Worm (Caenorhabditis elegans) whole organism, late embryonic: ENCODE results near the gene atg-18.

ENCODE experiments used
- C38D4.7 ChIP-seq: fragments of 200-800 bp; sonication (Bioruptor generic); optimal IDR thresholded peaks from 2 replicates; lab custom pipeline; 2018; ENCODE audit warnings: mild to moderate bottlenecking, missing genetic modification characterization, moderate library complexity, missing compliant biosample characterization
- ama-1 ChIP-seq: fragments of 150-350 bp; optimal IDR thresholded peaks from 2 replicates; lab custom pipeline; 2014
- ceh-18 ChIP-seq: sonication (generic microtip); optimal IDR thresholded peaks from 2 replicates; lab custom pipeline; 2016; ENCODE audit warnings: missing genetic modification characterization, missing compliant biosample characterization
- ceh-34 ChIP-seq: sonication (generic microtip); optimal IDR thresholded peaks from 2 replicates; lab custom pipeline; 2016; ENCODE audit warnings: mild to moderate bottlenecking, missing genetic modification characterization, missing compliant biosample characterization
- dve-1 ChIP-seq: sonication (generic microtip); optimal IDR thresholded peaks from 2 replicates; lab custom pipeline; 2017; ENCODE audit warnings: antibody characterized with exemption, mild to moderate bottlenecking, missing genetic modification characterization, missing compliant biosample characterization
- ets-4 ChIP-seq: sonication (generic microtip); optimal IDR thresholded peaks from 2 replicates; lab custom pipeline; 2016; ENCODE audit warnings: missing genetic modification characterization, missing compliant biosample characterization
- lin-11 ChIP-seq: fragments of 200-800 bp; sonication (Bioruptor generic); optimal IDR thresholded peaks from 2 replicates; lab custom pipeline; 2018; ENCODE audit warnings: mild to moderate bottlenecking, missing genetic modification characterization, missing compliant biosample characterization
- nfya-1 ChIP-seq: sonication (generic microtip); optimal IDR thresholded peaks from 2 replicates; lab custom pipeline; 2017; ENCODE audit warnings: missing genetic modification characterization, mild to moderate bottlenecking, missing compliant biosample characterization, antibody characterized with exemption, moderate library complexity
- npax-4 ChIP-seq: sonication (generic microtip); optimal IDR thresholded peaks from 2 replicates; lab custom pipeline; 2016; ENCODE audit warnings: missing genetic modification characterization, missing compliant biosample characterization
- pqm-1 ChIP-seq: sonication (generic microtip); optimal IDR thresholded peaks from 2 replicates; lab custom pipeline; 2016; ENCODE audit warnings: missing genetic modification characterization, missing compliant biosample characterization
- sox-2 ChIP-seq: fragments of 200-800 bp; sonication (Bioruptor generic); IDR thresholded peaks from 2 replicates; pipeline ENCODE4 v1.3.6; 2022; ENCODE audit warnings: missing genetic modification reagents, missing genetic modification characterization, missing compliant biosample characterization

- TF ChIP-seq dve-1 (tag; lab: Kevin White, UChicago) (no peak), npax-4 (tag; lab: Kevin White, UChicago) (no peak), pqm-1 (tag; lab: Kevin White, UChicago) (no peak), ceh-34 (tag; lab: Kevin White, UChicago) (no peak), ama-1 (lab: Kevin White, UChicago) (no peak), ceh-18 (tag; lab: Kevin White, UChicago) (no peak), ets-4 (tag; lab: Kevin White, UChicago) (no peak), nfya-1 (tag; lab: Kevin White, UChicago) (no peak), lin-11 (tag; lab: Kevin White, UChicago) (no peak), sox-2 (no peak), C38D4.7 (GFP tag; lab: Kevin White, UChicago) (no peak)
Measured at ce11 chrV:8629029-8629428, 2.1 kb downstream of the atg-18 start, which contains the start of gene F41E6.12.
